Fruit fly (Drosophila melanogaster) whole organism: ENCODE results near the gene CG5103.

Source experiments
- CG8478 ChIP-seq: fragments of >200 bp; optimal IDR thresholded peaks from 2 replicates; lab custom pipeline; 2018; ENCODE audit warnings: inconsistent platforms
- pan ChIP-seq: fragments of >200 bp; optimal IDR thresholded peaks from 2 replicates; lab custom pipeline; 2017

dm6 chr3L:18275888-18276287, 18.2 kb downstream of the CG5103 start:
- TF ChIP-seq CG8478 = no peak
- TF ChIP-seq pan (lab: Kevin White, UChicago) = peak; percentile 62
